Fruit fly (Drosophila melanogaster): ENCODE results near the gene Syt12.

Gene Syt12

dm6 chrX:13368149-13368548 is 9.1 kb downstream of the Syt12 start, which contains the start of gene dmrt11E:
dmrt11E (plus strand) TSS chrX:13368191.
- TF ChIP-seq h (GFP tag; optimal IDR thresholded peaks at IDR 0.05) = peak; percentile 21
- TF ChIP-seq HLH106 (tag; optimal IDR thresholded peaks at IDR 0.05) = peak; percentile 31
- no peak for TF ChIP-seq GATAd (GFP tag; optimal IDR thresholded peaks at IDR 0.05)

DNA sequence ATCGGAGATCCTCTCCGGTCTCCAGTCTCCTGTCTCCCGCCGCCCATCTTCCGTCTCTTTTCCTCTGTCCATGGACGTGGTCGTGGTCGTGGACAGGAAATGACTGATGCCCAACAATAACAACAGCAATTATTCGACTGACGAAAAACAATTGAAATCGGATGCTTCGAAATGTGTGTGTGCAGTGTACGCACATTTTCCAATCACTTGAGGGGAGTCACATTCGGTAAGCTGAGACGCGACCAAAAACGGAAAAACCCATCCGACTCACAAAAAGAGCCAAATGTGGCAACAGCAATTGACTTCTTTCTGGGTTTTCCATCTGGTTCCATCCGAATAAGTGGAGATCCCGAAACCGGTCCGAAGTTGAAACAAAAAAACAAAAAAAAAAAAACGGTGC is 10.4 kb downstream of the Syt12 start:
- TF ChIP-seq Hr78 (GFP tag; optimal IDR thresholded peaks at IDR 0.05) (no peak), h (GFP tag; optimal IDR thresholded peaks at IDR 0.05) (no peak), Sp1 (GFP tag; optimal IDR thresholded peaks at IDR 0.05) (no peak), usp (GFP tag; optimal IDR thresholded peaks at IDR 0.05) (no peak), CG32264 (GFP tag; optimal IDR thresholded peaks at IDR 0.05) (no peak), OdsH (GFP tag; optimal IDR thresholded peaks at IDR 0.05) (no peak), woc (GFP tag; optimal IDR thresholded peaks at IDR 0.05) (no peak)

DNA sequence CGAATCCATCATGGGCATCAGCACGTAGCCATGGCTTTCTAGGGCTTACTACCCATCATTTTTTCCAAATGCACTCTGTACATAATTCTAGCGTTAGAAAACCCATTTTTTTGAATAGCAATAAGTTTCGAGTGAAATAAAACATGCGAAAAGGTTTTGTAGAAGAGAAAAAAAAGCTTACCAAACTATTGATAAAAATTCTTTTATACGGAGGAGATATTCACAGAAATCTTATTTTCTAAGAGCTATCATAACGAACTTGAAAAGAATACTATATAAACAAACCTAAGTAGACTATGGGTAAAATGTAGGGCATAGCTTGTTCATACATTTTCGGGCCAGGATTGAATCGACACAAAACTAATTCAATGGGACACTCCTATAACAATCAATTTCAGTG is 11.3 kb downstream of the Syt12 start, which contains the start of gene CG1640:
TSS of gene CG1640 (plus strand) at position 301 of the 400 bp plus-strand sequence.
- TF ChIP-seq jim (GFP tag; optimal IDR thresholded peaks at IDR 0.05) (no peak), woc (GFP tag; optimal IDR thresholded peaks at IDR 0.05) (no peak), Hr83 (GFP tag; optimal IDR thresholded peaks at IDR 0.05; ENCODE audit: poor library complexity, severe bottlenecking) (no peak), psq (GFP tag; optimal IDR thresholded peaks at IDR 0.05) (no peak), brk (GFP tag; optimal IDR thresholded peaks at IDR 0.05) (no peak), Dfd (GFP tag; optimal IDR thresholded peaks at IDR 0.05) (no peak), Mio (GFP tag; optimal IDR thresholded peaks at IDR 0.05) (no peak), usp (GFP tag; optimal IDR thresholded peaks at IDR 0.05) (no peak), GATAd (GFP tag; optimal IDR thresholded peaks at IDR 0.05) (no peak), fru (GFP tag; optimal IDR thresholded peaks at IDR 0.05) (no peak), Rel (GFP tag; optimal IDR thresholded peaks at IDR 0.05) (no peak), Rel (tag; optimal IDR thresholded peaks at IDR 0.05) (no peak), Vsx2 (GFP tag; optimal IDR thresholded peaks at IDR 0.05; ENCODE audit: partially characterized antibody) (no peak), sage (GFP tag; optimal IDR thresholded peaks at IDR 0.05) (no peak), Jra (GFP tag; optimal IDR thresholded peaks at IDR 0.05) (no peak)

DNA sequence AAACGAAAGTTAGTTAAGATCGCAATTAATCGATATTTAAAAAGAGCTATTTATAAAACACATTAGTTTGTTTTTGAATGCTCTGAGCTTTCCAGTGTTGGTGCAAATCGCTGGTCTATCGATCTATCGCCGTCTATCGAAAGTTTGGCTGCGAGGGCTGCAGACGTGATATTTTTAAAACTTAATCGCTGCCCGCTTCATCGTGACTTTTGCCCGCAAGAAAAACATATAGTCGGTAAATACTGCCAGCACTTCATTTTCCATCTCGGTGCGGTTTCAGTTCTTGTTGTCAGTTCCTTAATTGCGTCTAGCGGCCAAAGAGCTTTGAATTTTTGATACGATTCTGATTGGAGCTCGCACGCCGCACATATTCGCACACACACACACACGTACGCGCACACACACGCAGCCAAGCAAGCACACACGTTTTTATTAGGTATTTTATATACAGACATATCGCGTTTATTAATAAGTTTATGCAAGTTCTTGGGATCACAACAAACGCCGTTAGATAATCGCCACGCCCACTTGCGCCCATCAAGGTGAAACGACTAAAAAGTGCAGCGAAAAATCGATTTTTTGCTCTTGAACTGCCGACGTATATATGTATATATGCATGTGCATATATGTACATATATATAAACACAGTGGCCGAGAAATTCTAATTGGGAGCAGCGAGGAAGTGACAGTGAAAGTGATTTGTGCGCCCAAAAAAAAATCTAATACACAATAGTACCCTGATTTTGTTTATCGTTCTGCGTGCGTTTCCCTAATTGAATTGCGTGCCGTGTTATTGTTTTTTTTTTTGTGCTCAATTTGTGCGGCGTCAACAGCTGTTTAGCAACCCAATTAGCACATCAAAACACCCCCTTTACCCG is 12.0 kb downstream of the Syt12 start:
- TF ChIP-seq OdsH (GFP tag; optimal IDR thresholded peaks at IDR 0.05) (peak; percentile 18), GATAd (GFP tag; optimal IDR thresholded peaks at IDR 0.05) (no peak), Jra (GFP tag; optimal IDR thresholded peaks at IDR 0.05) (no peak), CG32264 (GFP tag; optimal IDR thresholded peaks at IDR 0.05) (no peak), foxo (GFP tag; optimal IDR thresholded peaks at IDR 0.05) (peak in 1 of 2 experiments; percentile 60), brk (GFP tag; optimal IDR thresholded peaks at IDR 0.05) (no peak), psq (GFP tag; optimal IDR thresholded peaks at IDR 0.05) (no peak), sv (GFP tag; optimal IDR thresholded peaks at IDR 0.05) (no peak), Dfd (GFP tag; optimal IDR thresholded peaks at IDR 0.05) (no peak), ey (GFP tag; optimal IDR thresholded peaks at IDR 0.05) (peak; percentile 10), rgr (GFP tag; optimal IDR thresholded peaks at IDR 0.05) (peak; percentile 55), Mio (GFP tag; optimal IDR thresholded peaks at IDR 0.05) (no peak), pan (optimal IDR thresholded peaks at IDR 0.05) (no peak), h (GFP tag; optimal IDR thresholded peaks at IDR 0.05) (peak; percentile 50), lola (GFP tag; optimal IDR thresholded peaks at IDR 0.05) (no peak), br (GFP tag; optimal IDR thresholded peaks at IDR 0.05) (peak; percentile 43), CG9705 (GFP tag; optimal IDR thresholded peaks at IDR 0.05) (no peak), Hr78 (GFP tag; optimal IDR thresholded peaks at IDR 0.05) (no peak), HLH106 (tag; optimal IDR thresholded peaks at IDR 0.05) (peak; percentile 42), Abd-B (GFP tag; optimal IDR thresholded peaks at IDR 0.05) (no peak), Myc (optimal IDR thresholded peaks at IDR 0.05) (no peak), tai (GFP tag; optimal IDR thresholded peaks at IDR 0.05) (no peak), dsf (GFP tag; optimal IDR thresholded peaks at IDR 0.05; ENCODE audit: borderline replicate concordance) (no peak), Dif (GFP tag; optimal IDR thresholded peaks at IDR 0.05; ENCODE audit: partially characterized antibody) (no peak), fru (GFP tag; optimal IDR thresholded peaks at IDR 0.05) (peak; percentile 24), dmrt93B (GFP tag; optimal IDR thresholded peaks at IDR 0.05) (no peak), woc (GFP tag; optimal IDR thresholded peaks at IDR 0.05) (peak; percentile 26), dl (GFP tag; optimal IDR thresholded peaks at IDR 0.05; ENCODE audit: insufficient read depth in 1 of 2, partially characterized antibody in 2 of 2) (no peak), Vsx2 (GFP tag; optimal IDR thresholded peaks at IDR 0.05; ENCODE audit: partially characterized antibody) (no peak), Sp1 (GFP tag; optimal IDR thresholded peaks at IDR 0.05) (peak; percentile 12), sage (GFP tag; optimal IDR thresholded peaks at IDR 0.05) (no peak), N (GFP tag; optimal IDR thresholded peaks at IDR 0.05) (no peak), Hnf4 (GFP tag; optimal IDR thresholded peaks at IDR 0.05) (peak; percentile 37)

Measured in whole organism, wandering third instar larva.